Fruit fly (Drosophila melanogaster) whole organism, prepupa: Measurements from ENCODE around the gene Ugt35E2.

ENCODE experiments used
- Blimp-1 ChIP-seq: fragments of 200-800 bp; sonication (Bioruptor generic); optimal IDR thresholded peaks from 3 replicates; lab custom pipeline; 2017; ENCODE audit warnings: missing biosample characterization, missing genetic modification characterization, mild to moderate bottlenecking, moderate library complexity, missing genetic modification reagents
- CG11294 ChIP-seq: fragments of 200-800 bp; sonication (Bioruptor generic); IDR thresholded peaks from 2 replicates; pipeline ENCODE4 v1.3.6; 2022; ENCODE audit warnings: missing biosample characterization, missing genetic modification characterization
- CG11762 ChIP-seq: fragments of 200-800 bp; sonication (Bioruptor generic); optimal IDR thresholded peaks from 3 replicates; lab custom pipeline; 2016; ENCODE audit warnings: missing biosample characterization, missing genetic modification characterization; ENCODE audit not compliant: insufficient read depth
- CG15336 ChIP-seq: fragments of 200-800 bp; sonication (Bioruptor generic); IDR thresholded peaks from 2 replicates; pipeline ENCODE4 v1.3.6; 2022; ENCODE audit warnings: missing biosample characterization, missing genetic modification characterization
- CG1621 ChIP-seq: fragments of 200-800 bp; sonication (Bioruptor generic); optimal IDR thresholded peaks from 3 replicates; lab custom pipeline; 2018; ENCODE audit warnings: missing biosample characterization, mild to moderate bottlenecking, missing genetic modification characterization
- CG16779 ChIP-seq: fragments of 200-800 bp; sonication (Bioruptor generic); optimal IDR thresholded peaks from 3 replicates; lab custom pipeline; 2017; ENCODE audit warnings: missing biosample characterization, mild to moderate bottlenecking, missing genetic modification characterization
- CG31627 ChIP-seq: fragments of 200-800 bp; sonication (Bioruptor generic); optimal IDR thresholded peaks from 3 replicates; lab custom pipeline; 2016; ENCODE audit warnings: missing biosample characterization, missing genetic modification characterization
- CG32006 ChIP-seq: fragments of 200-800 bp; sonication (Bioruptor generic); optimal IDR thresholded peaks from 3 replicates; lab custom pipeline; 2017; ENCODE audit warnings: missing biosample characterization, mild to moderate bottlenecking, missing genetic modification characterization
- CG34406 ChIP-seq: fragments of 200-800 bp; sonication (Bioruptor generic); optimal IDR thresholded peaks from 3 replicates; lab custom pipeline; 2016; ENCODE audit warnings: missing biosample characterization, missing genetic modification characterization
- CG3919 ChIP-seq: fragments of 200-800 bp; sonication (Bioruptor generic); optimal IDR thresholded peaks from 3 replicates; lab custom pipeline; 2016; ENCODE audit warnings: missing biosample characterization, missing genetic modification characterization
- CG6163 ChIP-seq: fragments of 200-800 bp; sonication (Bioruptor generic); IDR thresholded peaks from 3 replicates; pipeline ENCODE4 v1.3.6; 2022; ENCODE audit warnings: missing biosample characterization, missing genetic modification characterization
- CG6276 ChIP-seq: fragments of 200-800 bp; sonication (Bioruptor generic); optimal IDR thresholded peaks from 2 replicates; lab custom pipeline; 2017; ENCODE audit warnings: missing biosample characterization, mild to moderate bottlenecking, missing genetic modification characterization
- CG6808 ChIP-seq: fragments of 200-800 bp; sonication (Bioruptor generic); optimal IDR thresholded peaks from 3 replicates; lab custom pipeline; 2017; ENCODE audit warnings: missing biosample characterization, missing genetic modification characterization, mild to moderate bottlenecking, moderate library complexity, missing genetic modification reagents
- CG6854 ChIP-seq: fragments of 200-800 bp; sonication (Bioruptor generic); optimal IDR thresholded peaks from 2 replicates; lab custom pipeline; 2017; ENCODE audit warnings: missing biosample characterization, mild to moderate bottlenecking, missing genetic modification characterization
- CG7368 ChIP-seq: fragments of 200-800 bp; sonication (Bioruptor generic); optimal IDR thresholded peaks from 3 replicates; lab custom pipeline; 2016; ENCODE audit warnings: missing biosample characterization, missing genetic modification characterization
- CG8319 ChIP-seq: fragments of 200-800 bp; sonication (Bioruptor generic); optimal IDR thresholded peaks from 3 replicates; lab custom pipeline; 2016; ENCODE audit warnings: missing biosample characterization, missing genetic modification characterization
- Eip75B ChIP-seq: fragments of 200-800 bp; sonication (Bioruptor generic); optimal IDR thresholded peaks from 3 replicates; lab custom pipeline; 2016; ENCODE audit warnings: missing biosample characterization, missing genetic modification characterization
- Eip78C ChIP-seq: fragments of 200-800 bp; sonication (Bioruptor generic); peaks from one replicate; lab custom pipeline; 2016; ENCODE audit warnings: missing biosample characterization, missing genetic modification characterization
- Ets21C ChIP-seq: fragments of 200-800 bp; sonication (Bioruptor generic); optimal IDR thresholded peaks from 3 replicates; lab custom pipeline; 2016; ENCODE audit warnings: missing biosample characterization, missing genetic modification characterization
- Ets96B ChIP-seq: fragments of 200-800 bp; optimal IDR thresholded peaks from 2 replicates; lab custom pipeline; 2019; ENCODE audit warnings: missing biosample characterization, mild to moderate bottlenecking, missing genetic modification characterization, moderate library complexity
- Hr38 ChIP-seq: sonication (Bioruptor generic); optimal IDR thresholded peaks from 2 replicates; lab custom pipeline; 2016; ENCODE audit warnings: missing biosample characterization, missing genetic modification characterization
- Hr39 ChIP-seq: fragments of 200-800 bp; sonication (Bioruptor generic); optimal IDR thresholded peaks from 2 replicates; lab custom pipeline; 2016; ENCODE audit warnings: missing biosample characterization, missing genetic modification characterization
- Hr4 ChIP-seq: fragments of 200-800 bp; sonication (Bioruptor generic); optimal IDR thresholded peaks from 3 replicates; lab custom pipeline; 2016; ENCODE audit warnings: missing biosample characterization, missing genetic modification characterization
- Lpt ChIP-seq: fragments of 200-800 bp; sonication (Bioruptor generic); optimal IDR thresholded peaks from 3 replicates; lab custom pipeline; 2016; ENCODE audit warnings: missing biosample characterization, missing genetic modification characterization
- OdsH ChIP-seq: fragments of 200-800 bp; sonication (Bioruptor generic); optimal IDR thresholded peaks from 3 replicates; lab custom pipeline; 2016; ENCODE audit warnings: missing biosample characterization, missing genetic modification characterization
- Sox102F ChIP-seq: fragments of 200-800 bp; sonication (Bioruptor generic); optimal IDR thresholded peaks from 2 replicates; lab custom pipeline; 2016; ENCODE audit warnings: missing biosample characterization, mild to moderate bottlenecking, missing genetic modification characterization
- Sox14 ChIP-seq: fragments of 200-800 bp; sonication (Bioruptor generic); optimal IDR thresholded peaks from 3 replicates; lab custom pipeline; 2016; ENCODE audit warnings: missing biosample characterization, missing genetic modification characterization
- Sox15 ChIP-seq: fragments of 200-800 bp; sonication (Bioruptor generic); optimal IDR thresholded peaks from 3 replicates; lab custom pipeline; 2016; ENCODE audit warnings: missing biosample characterization, missing genetic modification characterization
- achi ChIP-seq: fragments of 200-800 bp; sonication (Bioruptor generic); optimal IDR thresholded peaks from 3 replicates; lab custom pipeline; 2016; ENCODE audit warnings: missing biosample characterization, missing genetic modification characterization
- cyc ChIP-seq: fragments of 200-800 bp; sonication (Bioruptor generic); optimal IDR thresholded peaks from 3 replicates; lab custom pipeline; 2016; ENCODE audit warnings: missing biosample characterization, missing genetic modification characterization
- eg ChIP-seq: fragments of 200-800 bp; sonication (Bioruptor generic); IDR thresholded peaks from 3 replicates; pipeline ENCODE4 v1.3.6; 2022; ENCODE audit warnings: missing biosample characterization, missing genetic modification characterization
- esn ChIP-seq: fragments of 200-800 bp; sonication (Bioruptor generic); optimal IDR thresholded peaks from 2 replicates; lab custom pipeline; 2016; ENCODE audit warnings: missing biosample characterization, mild to moderate bottlenecking, missing genetic modification characterization, moderate library complexity
- fd59A ChIP-seq: fragments of 200-800 bp; sonication (Bioruptor generic); optimal IDR thresholded peaks from 2 replicates; lab custom pipeline; 2017; ENCODE audit warnings: missing biosample characterization, mild to moderate bottlenecking, missing genetic modification characterization, missing genetic modification reagents
- fd85E ChIP-seq: fragments of 200-800 bp; sonication (Bioruptor generic); optimal IDR thresholded peaks from 3 replicates; lab custom pipeline; 2016; ENCODE audit warnings: missing biosample characterization, missing genetic modification characterization
- net ChIP-seq: fragments of 200-800 bp; sonication (Bioruptor generic); optimal IDR thresholded peaks from 3 replicates; lab custom pipeline; 2016; ENCODE audit warnings: missing biosample characterization, missing genetic modification characterization
- pdm3 ChIP-seq: fragments of 200-800 bp; sonication (Bioruptor generic); optimal IDR thresholded peaks from 3 replicates; lab custom pipeline; 2016; ENCODE audit warnings: missing biosample characterization, missing genetic modification characterization
- ss ChIP-seq, 2 experiments: fragments of 200-800 bp; sonication (Bioruptor generic); optimal IDR thresholded peaks; 2 replicates in 1 of 2; 3 replicates in 1 of 2; lab custom pipeline; 2017 to 2018; ENCODE audit warnings: mild to moderate bottlenecking in 2 of 2, missing biosample characterization in 2 of 2, missing genetic modification characterization in 2 of 2, moderate library complexity in 1 of 2
- svp ChIP-seq: fragments of 200-800 bp; sonication (Bioruptor generic); peaks from one replicate; lab custom pipeline; 2016; ENCODE audit warnings: missing biosample characterization, missing genetic modification characterization
- topi ChIP-seq: fragments of 200-800 bp; sonication (Bioruptor generic); optimal IDR thresholded peaks from 3 replicates; lab custom pipeline; 2016; ENCODE audit warnings: missing biosample characterization, missing genetic modification characterization
- vri ChIP-seq: fragments of 200-800 bp; sonication (Bioruptor generic); optimal IDR thresholded peaks from 3 replicates; lab custom pipeline; 2016; ENCODE audit warnings: missing biosample characterization, mild to moderate bottlenecking, missing genetic modification characterization

Gene Ugt35E2

DNA sequence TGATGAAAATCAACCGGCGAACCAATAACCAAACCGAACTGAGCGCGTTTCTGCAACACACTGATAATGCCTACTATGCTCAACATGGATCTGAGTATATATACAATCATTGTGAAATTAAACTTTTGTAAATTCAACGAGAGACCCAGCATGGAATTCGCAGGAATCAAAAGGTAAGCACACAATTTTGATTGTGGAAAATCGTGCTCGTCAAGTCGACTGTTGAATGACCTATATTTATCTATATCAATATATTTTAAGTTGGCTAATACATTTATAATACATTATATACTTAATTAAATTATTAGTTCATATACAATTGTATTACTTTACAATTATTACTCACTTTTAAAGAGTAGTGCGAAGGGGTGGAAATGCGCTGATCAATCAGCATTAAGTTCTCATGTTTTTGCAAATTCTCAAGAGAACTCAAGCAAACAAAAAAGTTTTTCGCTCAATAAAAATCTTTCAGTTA, 13.9 kb downstream of the Ugt35E2 start, which contains the start of gene Ugt302K1 (continued):
- peak; percentile 43 for TF ChIP-seq Sox102F (GFP tag; lab: Kevin White, UChicago)
- TF ChIP-seq CG6854 (GFP tag; lab: Kevin White, UChicago), result no peak
- no peak for TF ChIP-seq fd59A (GFP tag; lab: Kevin White, UChicago)
- TF ChIP-seq Hr39 (GFP tag; lab: Kevin White, UChicago), result peak; percentile 7
- peak; percentile 77; the same call in 2 of the 3 replicates for TF ChIP-seq CG6163
- peak; percentile 4 for TF ChIP-seq CG7368 (GFP tag; lab: Kevin White, UChicago)
- peak; percentile 1 for TF ChIP-seq Sox15 (GFP tag; lab: Kevin White, UChicago)
- peak; percentile 55 for TF ChIP-seq OdsH (GFP tag; lab: Kevin White, UChicago)
- peak; percentile 59 for TF ChIP-seq cyc
- no peak for TF ChIP-seq ss (GFP tag; optimal IDR thresholded peaks at IDR 0.05; lab: Kevin White, UChicago)
- TF ChIP-seq CG3919, result peak; percentile 61
- TF ChIP-seq Eip75B (GFP tag; lab: Kevin White, UChicago), result no peak
- peak; percentile 22; the same call in 1 of the 2 replicates for TF ChIP-seq CG11294 (GFP tag; lab: Robert Waterston, UW)
- TF ChIP-seq Hr4 (GFP tag; lab: Kevin White, UChicago), result no peak
- no peak for TF ChIP-seq pdm3 (GFP tag; lab: Kevin White, UChicago)
- peak; percentile 2 for TF ChIP-seq Lpt (GFP tag; lab: Kevin White, UChicago)

DNA sequence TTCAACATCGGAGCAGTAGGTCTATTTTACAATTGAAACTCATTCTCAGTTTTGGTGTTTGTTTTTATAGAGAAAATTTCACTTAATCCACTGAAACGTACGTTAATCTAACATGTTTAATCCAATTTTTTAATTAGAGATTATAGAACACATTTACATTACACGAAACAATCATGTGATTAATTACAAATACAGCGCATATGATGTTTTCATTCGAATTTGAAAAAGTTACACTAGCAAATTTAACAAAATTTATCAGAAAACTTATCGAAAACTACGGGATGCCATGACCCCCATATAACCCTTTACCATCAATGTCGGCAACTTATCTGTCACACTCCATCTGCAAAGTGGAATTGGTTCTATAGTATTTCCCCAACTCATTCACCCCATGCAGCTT, 22.6 kb downstream of the Ugt35E2 start, which contains the start of gene CheA86a:
Gene CheA86a (minus strand): TSS at position 101 of the 400 bp plus-strand sequence.
- TF ChIP-seq Hr39 (GFP tag; lab: Kevin White, UChicago) (no peak), Sox15 (GFP tag; lab: Kevin White, UChicago) (no peak), CG32006 (GFP tag; lab: Kevin White, UChicago) (no peak), CG34406 (GFP tag; lab: Kevin White, UChicago) (no peak), CG3919 (no peak), Hr38 (GFP tag; lab: Kevin White, UChicago) (no peak), cyc (no peak), Ets96B (tag; lab: Kevin White, UChicago) (no peak), CG16779 (tag; lab: Kevin White, UChicago) (no peak), net (no peak), Eip75B (GFP tag; lab: Kevin White, UChicago) (no peak), CG6854 (GFP tag; lab: Kevin White, UChicago) (no peak), eg (GFP tag; lab: Robert Waterston, UW) (no peak), Blimp-1 (GFP tag; lab: Kevin White, UChicago) (no peak), CG6276 (no peak), CG6808 (GFP tag; lab: Kevin White, UChicago) (no peak), vri (GFP tag; lab: Kevin White, UChicago) (no peak), CG8319 (GFP tag; lab: Kevin White, UChicago) (no peak), fd85E (GFP tag; lab: Kevin White, UChicago) (no peak), Eip78C (GFP tag; lab: Kevin White, UChicago) (no peak)

DNA sequence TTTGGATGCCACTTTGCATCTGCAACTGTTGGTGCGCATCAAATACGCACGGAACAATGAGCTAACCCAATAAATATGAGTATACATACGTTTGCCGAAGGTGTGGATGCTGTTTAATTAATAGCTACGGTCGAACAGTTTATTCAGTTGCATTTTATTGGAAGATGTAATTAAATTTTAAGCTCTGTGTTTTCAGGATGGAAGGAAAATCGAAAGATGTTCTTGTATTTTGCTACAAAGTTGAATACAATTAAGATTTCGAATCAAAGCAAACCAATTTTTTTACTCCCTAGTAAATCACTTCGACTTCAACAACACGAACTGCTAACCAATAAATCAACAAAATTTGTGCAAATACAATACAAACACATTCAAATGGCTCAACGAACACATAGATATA, 30.9 kb downstream of the Ugt35E2 start, which contains the start of gene mAcon2:
Gene mAcon2 (plus strand): TSS at position 301 of the 400 bp plus-strand sequence.
- TF ChIP-seq CG32006 (GFP tag; lab: Kevin White, UChicago) (no peak), CG34406 (GFP tag; lab: Kevin White, UChicago) (no peak), ss (GFP tag; optimal IDR thresholded peaks at IDR 0.05; lab: Kevin White, UChicago) (no peak), svp (GFP tag; lab: Kevin White, UChicago) (no peak), Ets21C (GFP tag; lab: Kevin White, UChicago) (no peak), net (no peak), esn (GFP tag; lab: Kevin White, UChicago) (no peak), CG31627 (no peak), CG8319 (GFP tag; lab: Kevin White, UChicago) (no peak), CG11762 (GFP tag; lab: Kevin White, UChicago) (no peak), achi (GFP tag; lab: Kevin White, UChicago) (no peak), topi (GFP tag; lab: Kevin White, UChicago) (no peak), fd59A (GFP tag; lab: Kevin White, UChicago) (no peak), CG15336 (no peak), eg (GFP tag; lab: Robert Waterston, UW) (no peak), Sox14 (no peak), CG1621 (no peak), Ets96B (tag; lab: Kevin White, UChicago) (no peak)
- TF ChIP-seq, all 60 proteins: peak for 0
